Worm (Caenorhabditis elegans) whole organism, L1 larva: Measurements from ENCODE around the gene F08D12.2.
A peak's percentile ranks its signal among the peaks of the same experiment; 100 is the strongest.

Experiments
- C04F5.9 ChIP-seq: sonication (generic microtip); optimal IDR thresholded peaks from 2 replicates; lab custom pipeline; 2016; ENCODE audit warnings: missing genetic modification characterization, missing compliant biosample characterization
- C16A3.4 ChIP-seq: fragments of 150-350 bp; optimal IDR thresholded peaks from 2 replicates; lab custom pipeline; 2014; ENCODE audit warnings: missing biosample characterization, missing genetic modification characterization
- blmp-1 ChIP-seq: fragments of 150-350 bp; optimal IDR thresholded peaks from 2 replicates; lab custom pipeline; 2014; ENCODE audit warnings: missing biosample characterization, missing genetic modification characterization
- ceh-82 ChIP-seq, 3 experiments: fragments of 150-350 bp in 1 of 3; sonication (generic microtip) in 2 of 3; optimal IDR thresholded peaks; 2 replicates each; lab custom pipeline; 2014 to 2017; ENCODE audit warnings: missing biosample characterization in 3 of 3, missing genetic modification characterization in 3 of 3
- ceh-90 ChIP-seq: sonication (generic microtip); optimal IDR thresholded peaks from 2 replicates; lab custom pipeline; 2016; ENCODE audit warnings: missing genetic modification characterization, missing compliant biosample characterization
- dpl-1 ChIP-seq, 3 experiments: fragments of 150-350 bp in 2 of 3; sonication (generic microtip) in 1 of 3; optimal IDR thresholded peaks; 2 replicates each; lab custom pipeline; 2014 to 2017; ENCODE audit warnings: missing biosample characterization in 3 of 3, missing genetic modification characterization in 3 of 3, missing genetic modification reagents in 3 of 3
- efl-1 ChIP-seq, 4 experiments: fragments of 150-350 bp; optimal IDR thresholded peaks in 3 of 4; peaks in 1 of 4; 1 replicate in 1 of 4; 2 replicates in 3 of 4; lab custom pipeline; 2014; ENCODE audit warnings: missing biosample characterization in 2 of 4, missing genetic modification characterization in 2 of 4, missing genetic modification reagents in 2 of 4
- efl-3 ChIP-seq: fragments of 200-800 bp; sonication (Bioruptor generic); optimal IDR thresholded peaks from 2 replicates; lab custom pipeline; 2018; ENCODE audit warnings: mild to moderate bottlenecking, missing genetic modification characterization, missing compliant biosample characterization
- elt-3 ChIP-seq, 6 experiments: fragments of 150-350 bp in 1 of 6; sonication (generic microtip); optimal IDR thresholded peaks; 2 replicates each; lab custom pipeline; 2017 to 2018; ENCODE audit warnings: missing biosample characterization in 6 of 6, missing genetic modification characterization in 6 of 6, inconsistent platforms in 1 of 6
- lin-13 ChIP-seq: fragments of 150-350 bp; optimal IDR thresholded peaks from 2 replicates; lab custom pipeline; 2014; ENCODE audit warnings: missing biosample characterization, missing genetic modification reagents, missing genetic modification characterization
- lin-14 ChIP-seq: fragments of 200-800 bp; sonication (Bioruptor generic); optimal IDR thresholded peaks from 2 replicates; lab custom pipeline; 2018; ENCODE audit warnings: mild to moderate bottlenecking, missing genetic modification characterization, moderate library complexity, missing compliant biosample characterization
- lin-15B ChIP-seq: fragments of 150-350 bp; sonication (generic microtip); optimal IDR thresholded peaks from 3 replicates; lab custom pipeline; 2014; ENCODE audit warnings: missing biosample characterization, missing genetic modification characterization
- lin-35 ChIP-seq, 2 experiments: fragments of 150-350 bp; optimal IDR thresholded peaks; 2 replicates each; lab custom pipeline; 2014; ENCODE audit warnings: missing biosample characterization in 2 of 2, missing genetic modification characterization in 2 of 2, missing genetic modification reagents in 2 of 2
- lir-3 ChIP-seq: sonication (generic microtip); optimal IDR thresholded peaks from 2 replicates; lab custom pipeline; 2016; ENCODE audit warnings: mild to moderate bottlenecking, missing genetic modification characterization, moderate library complexity, missing compliant biosample characterization; ENCODE audit not compliant: poor library complexity
- lsy-2 ChIP-seq, 2 experiments: fragments of 150-350 bp; optimal IDR thresholded peaks; 2 replicates each; lab custom pipeline; 2014; ENCODE audit warnings: missing biosample characterization in 2 of 2, missing genetic modification characterization in 2 of 2
- mef-2 ChIP-seq: fragments of 150-350 bp; optimal IDR thresholded peaks from 2 replicates; lab custom pipeline; 2014; ENCODE audit warnings: missing biosample characterization, missing genetic modification characterization
- mep-1 ChIP-seq: fragments of 150-350 bp; optimal IDR thresholded peaks from 2 replicates; lab custom pipeline; 2014; ENCODE audit warnings: missing biosample characterization, missing genetic modification characterization
- nhr-20 ChIP-seq: sonication (generic microtip); optimal IDR thresholded peaks from 2 replicates; lab custom pipeline; 2016; ENCODE audit warnings: mild to moderate bottlenecking, missing genetic modification characterization, missing compliant biosample characterization
- nhr-47 ChIP-seq: sonication (generic microtip); optimal IDR thresholded peaks from 2 replicates; lab custom pipeline; 2016; ENCODE audit warnings: mild to moderate bottlenecking, missing genetic modification characterization, moderate library complexity, missing compliant biosample characterization
- nhr-71 ChIP-seq: sonication (generic microtip); optimal IDR thresholded peaks from 2 replicates; lab custom pipeline; 2016; ENCODE audit warnings: mild to moderate bottlenecking, missing genetic modification characterization, moderate library complexity, missing compliant biosample characterization
- nhr-77 ChIP-seq: fragments of 150-350 bp; optimal IDR thresholded peaks from 2 replicates; lab custom pipeline; 2014; ENCODE audit warnings: missing biosample characterization, missing genetic modification characterization
- nhr-85 ChIP-seq: sonication (generic microtip); peaks from one replicate; lab custom pipeline; 2016; ENCODE audit warnings: missing genetic modification characterization, inconsistent platforms, missing compliant biosample characterization
- nhr-90 ChIP-seq: sonication (generic microtip); optimal IDR thresholded peaks from 2 replicates; lab custom pipeline; 2016; ENCODE audit warnings: mild to moderate bottlenecking, missing genetic modification characterization, missing compliant biosample characterization; ENCODE audit not compliant: poor library complexity
- rnt-1 ChIP-seq: sonication (generic microtip); optimal IDR thresholded peaks from 2 replicates; lab custom pipeline; 2016; ENCODE audit warnings: mild to moderate bottlenecking, missing genetic modification characterization, moderate library complexity, missing compliant biosample characterization
- snpc-4 ChIP-seq: fragments of 150-350 bp; optimal IDR thresholded peaks from 2 replicates; lab custom pipeline; 2014; ENCODE audit warnings: missing biosample characterization, missing genetic modification characterization
- snu-23 ChIP-seq: sonication (generic microtip); optimal IDR thresholded peaks from 2 replicates; lab custom pipeline; 2016; ENCODE audit warnings: missing genetic modification characterization, missing compliant biosample characterization
- sox-4 ChIP-seq: sonication (generic microtip); optimal IDR thresholded peaks from 2 replicates; lab custom pipeline; 2016; ENCODE audit warnings: missing genetic modification characterization, missing compliant biosample characterization
- sptf-1 ChIP-seq: fragments of 150-350 bp; optimal IDR thresholded peaks from 2 replicates; lab custom pipeline; 2014; ENCODE audit warnings: missing biosample characterization, missing genetic modification characterization
- swsn-7 ChIP-seq: sonication (generic microtip); optimal IDR thresholded peaks from 2 replicates; lab custom pipeline; 2016; ENCODE audit warnings: missing genetic modification characterization, missing compliant biosample characterization
- tbx-2 ChIP-seq: sonication (generic microtip); optimal IDR thresholded peaks from 2 replicates; lab custom pipeline; 2016; ENCODE audit warnings: missing genetic modification characterization, missing compliant biosample characterization
- unc-62 ChIP-seq: fragments of 150-350 bp; optimal IDR thresholded peaks from 2 replicates; lab custom pipeline; 2014; ENCODE audit warnings: missing biosample characterization, missing genetic modification reagents, missing genetic modification characterization
- unc-86 ChIP-seq: sonication (generic microtip); optimal IDR thresholded peaks from 2 replicates; lab custom pipeline; 2016; ENCODE audit warnings: missing genetic modification characterization, missing compliant biosample characterization
- vab-15 ChIP-seq: sonication (generic microtip); optimal IDR thresholded peaks from 2 replicates; lab custom pipeline; 2017; ENCODE audit warnings: missing genotype, mild to moderate bottlenecking, missing genetic modification characterization, missing compliant biosample characterization
- xbp-1 ChIP-seq: sonication (generic microtip); optimal IDR thresholded peaks from 2 replicates; lab custom pipeline; 2016; ENCODE audit warnings: missing genetic modification characterization, missing compliant biosample characterization
- zag-1 ChIP-seq: fragments of 150-350 bp; optimal IDR thresholded peaks from 2 replicates; lab custom pipeline; 2014; ENCODE audit warnings: missing biosample characterization, missing genetic modification characterization
- zip-4 ChIP-seq: fragments of 200-800 bp; sonication (Bioruptor generic); optimal IDR thresholded peaks from 2 replicates; lab custom pipeline; 2018; ENCODE audit warnings: mild to moderate bottlenecking, missing genetic modification characterization, moderate library complexity, missing compliant biosample characterization

The F08D12.2 gene

ce11 chrII:2832098-2832497, 50.6 kb downstream of the F08D12.2 start:
- TF ChIP-seq lin-14 (GFP tag; lab: Kevin White, UChicago) (peak; percentile 77), C16A3.4 (tag; lab: Kevin White, UChicago) (no peak), sox-4 (tag; lab: Kevin White, UChicago) (no peak), zag-1 (tag; lab: Kevin White, UChicago) (no peak), elt-3 (tag; optimal IDR thresholded peaks at IDR 0.05; lab: Kevin White, UChicago) (peak in 1 of 6 experiments; percentile 38), ceh-90 (tag; lab: Kevin White, UChicago) (no peak), vab-15 (tag; lab: Kevin White, UChicago) (no peak), mep-1 (tag; lab: Kevin White, UChicago) (peak; percentile 48), efl-1 (optimal IDR thresholded peaks at IDR 0.05; lab: Kevin White, UChicago) (peak; percentile 13 to 36), efl-1 (GFP tag; optimal IDR thresholded peaks at IDR 0.05 in 1 of 2; lab: Kevin White, UChicago) (no peak), swsn-7 (tag; lab: Kevin White, UChicago) (peak; percentile 10), lsy-2 (tag; optimal IDR thresholded peaks at IDR 0.05; lab: Kevin White, UChicago) (peak; percentile 40 to 54), nhr-85 (tag; lab: Kevin White, UChicago) (peak; percentile 61), nhr-90 (tag; lab: Kevin White, UChicago) (peak; percentile 6), nhr-77 (tag; lab: Kevin White, UChicago) (peak; percentile 9), lin-35 (GFP tag; optimal IDR thresholded peaks at IDR 0.05; lab: Kevin White, UChicago) (peak in 1 of 2 experiments; percentile 37), blmp-1 (tag; lab: Kevin White, UChicago) (peak; percentile 52), nhr-20 (tag; lab: Kevin White, UChicago) (peak; percentile 44), snu-23 (peak; percentile 33), lin-13 (GFP tag; lab: Kevin White, UChicago) (no peak), unc-62 (GFP tag; lab: Kevin White, UChicago) (no peak), tbx-2 (tag; lab: Kevin White, UChicago) (peak; percentile 28), dpl-1 (GFP tag; optimal IDR thresholded peaks at IDR 0.05; lab: Kevin White, UChicago) (peak in 2 of 3 experiments; percentile 10 to 15), rnt-1 (tag; lab: Kevin White, UChicago) (peak; percentile 41), sptf-1 (tag; lab: Kevin White, UChicago) (no peak), lir-3 (tag; lab: Kevin White, UChicago) (no peak), mef-2 (peak; percentile 43), ceh-82 (tag; optimal IDR thresholded peaks at IDR 0.05; lab: Kevin White, UChicago) (peak in 1 of 3 experiments; percentile 6), C04F5.9 (tag; lab: Kevin White, UChicago) (no peak), unc-86 (no peak), nhr-71 (tag; lab: Kevin White, UChicago) (peak; percentile 52), xbp-1 (peak; percentile 7), efl-3 (GFP tag; lab: Kevin White, UChicago) (no peak)

DNA sequence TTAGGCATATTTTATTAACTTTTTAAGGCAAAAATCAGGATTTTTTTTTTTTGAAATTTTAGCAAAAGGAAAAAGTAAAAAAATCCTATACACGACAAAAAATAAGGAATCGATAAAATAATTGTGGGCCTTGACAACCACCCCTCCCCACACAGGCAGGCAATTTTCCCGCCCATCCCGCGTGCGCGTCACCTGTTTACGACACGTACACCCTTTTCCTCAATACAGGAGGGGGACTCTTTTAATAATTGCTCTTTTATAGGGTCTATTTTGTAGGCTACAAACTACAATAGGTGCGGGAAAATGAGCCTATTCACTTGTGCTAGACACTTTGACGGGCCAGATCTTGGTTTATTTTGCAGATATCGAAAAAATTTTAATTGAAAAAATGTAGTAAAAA, 51.1 kb downstream of the F08D12.2 start:
- TF ChIP-seq rnt-1 (tag; lab: Kevin White, UChicago) (peak; percentile 13), nhr-47 (tag; lab: Kevin White, UChicago) (no peak), nhr-85 (tag; lab: Kevin White, UChicago) (peak; percentile 27), snpc-4 (tag; lab: Kevin White, UChicago) (no peak), lir-3 (tag; lab: Kevin White, UChicago) (no peak), zip-4 (GFP tag; lab: Kevin White, UChicago) (no peak), lin-15B (no peak)
- TF ChIP-seq, all 84 proteins: peak for 2
